Fruit fly (Drosophila melanogaster): ENCODE measurements around the gene CG9663.

Gene CG9663

dm6 chr2L:3301755-3302499, 1.0 kb downstream of the CG9663 start (continued):
- peak; percentile 100 for TF ChIP-seq bcd (GFP tag; optimal IDR thresholded peaks at IDR 0.05)
- TF ChIP-seq CG30431 (GFP tag; optimal IDR thresholded peaks at IDR 0.05), result peak; percentile 99
- TF ChIP-seq Bteb2 (GFP tag; optimal IDR thresholded peaks at IDR 0.05), result peak; percentile 99
- peak; percentile 100 for TF ChIP-seq CG17829 (tag; optimal IDR thresholded peaks at IDR 0.05)
- TF ChIP-seq Dp (GFP tag; optimal IDR thresholded peaks at IDR 0.05), result peak; percentile 60
- TF ChIP-seq Rx (GFP tag; IDR thresholded peaks at IDR 0.05), result peak; percentile 98
- peak; percentile 100 for TF ChIP-seq CG18599 (GFP tag; optimal IDR thresholded peaks at IDR 0.05)
- peak; percentile 94 for TF ChIP-seq Nf-YA (GFP tag; IDR thresholded peaks at IDR 0.05)
- 0 out of 3 replicates have a peak, but pooled peaks have one; percentile 22 for TF ChIP-seq CG6791 (GFP tag; IDR thresholded peaks at IDR 0.05; ENCODE audit: partially characterized antibody)
- peak; percentile 100 for TF ChIP-seq Xrp1 (GFP tag; IDR thresholded peaks at IDR 0.05)
- TF ChIP-seq nerfin-2 (GFP tag; IDR thresholded peaks at IDR 0.05; ENCODE audit: partially characterized antibody), result no peak
- peak; percentile 99 for TF ChIP-seq corto (GFP tag; optimal IDR thresholded peaks at IDR 0.05)
- TF ChIP-seq CG2889 (GFP tag; IDR thresholded peaks at IDR 0.05), result peak; percentile 99
- peak; percentile 100 for TF ChIP-seq org-1 (GFP tag; optimal IDR thresholded peaks at IDR 0.05)
- peak; percentile 100 for TF ChIP-seq CG10543 (GFP tag; optimal IDR thresholded peaks at IDR 0.05)
- TF ChIP-seq crp (GFP tag; optimal IDR thresholded peaks at IDR 0.05), result peak; percentile 20 to 79
- peak; percentile 98 for TF ChIP-seq trh (GFP tag; optimal IDR thresholded peaks at IDR 0.05)
- peak; percentile 99 for TF ChIP-seq CG4854 (GFP tag; optimal IDR thresholded peaks at IDR 0.05)
- TF ChIP-seq rib (GFP tag; IDR thresholded peaks at IDR 0.05), result peak; percentile 100
- peak; percentile 99 for TF ChIP-seq Vsx1 (GFP tag; optimal IDR thresholded peaks at IDR 0.05)
- TF ChIP-seq wek (GFP tag; optimal IDR thresholded peaks at IDR 0.05), result peak; percentile 97
- TF ChIP-seq CG15601 (tag; optimal IDR thresholded peaks at IDR 0.05), result peak; percentile 99
- peak; percentile 99 for TF ChIP-seq wdn (GFP tag; IDR thresholded peaks at IDR 0.05)
- TF ChIP-seq gcm2 (GFP tag; optimal IDR thresholded peaks at IDR 0.05), result peak; percentile 100
- TF ChIP-seq CG6175 (GFP tag; IDR thresholded peaks at IDR 0.05), result peak; percentile 99
- TF ChIP-seq gcm (GFP tag; optimal IDR thresholded peaks at IDR 0.05), result peak; percentile 100
- TF ChIP-seq CG15011 (GFP tag; optimal IDR thresholded peaks at IDR 0.05), result peak; percentile 99
- peak; percentile 99 for TF ChIP-seq cas (GFP tag; IDR thresholded peaks at IDR 0.05)
- TF ChIP-seq unc-4 (GFP tag; IDR thresholded peaks at IDR 0.05; ENCODE audit: partially characterized antibody), result peak; percentile 34; the same call in 1 of the 2 replicates
- TF ChIP-seq stc (GFP tag; IDR thresholded peaks at IDR 0.05), result peak; percentile 98
- TF ChIP-seq CG13894 (tag; optimal IDR thresholded peaks at IDR 0.05), result peak; percentile 100
- TF ChIP-seq lola (GFP tag; optimal IDR thresholded peaks at IDR 0.05), result peak in 1 of 3 experiments; percentile 99
- peak; percentile 99 for TF ChIP-seq CG10959 (GFP tag; IDR thresholded peaks at IDR 0.05)
- TF ChIP-seq CG1529 (GFP tag; optimal IDR thresholded peaks at IDR 0.05), result peak; percentile 100
- TF ChIP-seq Fer2 (tag; optimal IDR thresholded peaks at IDR 0.05), result peak; percentile 99
- TF ChIP-seq br (optimal IDR thresholded peaks at IDR 0.05), result no peak
- TF ChIP-seq Eip74EF (GFP tag; optimal IDR thresholded peaks at IDR 0.05), result peak in 1 of 2 experiments; percentile 98
- peak; percentile 100 for TF ChIP-seq lilli (GFP tag; optimal IDR thresholded peaks at IDR 0.05)
- peak; percentile 99 for TF ChIP-seq CG1602 (GFP tag; optimal IDR thresholded peaks at IDR 0.05)
- peak; percentile 100 for TF ChIP-seq chif (GFP tag; optimal IDR thresholded peaks at IDR 0.05)
- TF ChIP-seq sqz (GFP tag; optimal IDR thresholded peaks at IDR 0.05), result peak; percentile 99
- TF ChIP-seq CkIIα-i1 (GFP tag; IDR thresholded peaks at IDR 0.05), result peak; percentile 93
- peak; percentile 99 for TF ChIP-seq NC2α (GFP tag; optimal IDR thresholded peaks at IDR 0.05)
- peak; percentile 99 for TF ChIP-seq aop (GFP tag; IDR thresholded peaks at IDR 0.05)
- peak; percentile 100 for TF ChIP-seq Atf6 (GFP tag; IDR thresholded peaks at IDR 0.05)
- TF ChIP-seq CG2712 (tag; optimal IDR thresholded peaks at IDR 0.05), result peak; percentile 99
- TF ChIP-seq abd-A (tag; optimal IDR thresholded peaks at IDR 0.05), result peak; percentile 99
- TF ChIP-seq Dip3 (GFP tag; optimal IDR thresholded peaks at IDR 0.05), result peak; percentile 100
